Worm (Caenorhabditis elegans) whole organism, L4 larva: ENCODE data around the gene Y57G11C.14.

Experiments used
- D1046.2 ChIP-seq: fragments of 200-800 bp; sonication (Bioruptor generic); IDR thresholded peaks from 2 replicates; pipeline ENCODE4 v1.3.6; 2022; ENCODE audit warnings: missing genetic modification characterization, missing compliant biosample characterization
- F26F4.8 ChIP-seq: fragments of 200-800 bp; sonication (Bioruptor generic); conservative IDR thresholded peaks from 2 replicates; pipeline ENCODE4 v1.3.6; 2022; ENCODE audit warnings: missing genetic modification characterization, missing compliant biosample characterization
- F49E8.2 ChIP-seq: sonication (generic microtip); optimal IDR thresholded peaks from 2 replicates; lab custom pipeline; 2016; ENCODE audit warnings: missing compliant biosample characterization, mild to moderate bottlenecking, missing genetic modification characterization, borderline replicate concordance
- T26A8.4 ChIP-seq: fragments of 200-800 bp; sonication (Bioruptor generic); IDR thresholded peaks from 2 replicates; pipeline ENCODE4 v1.3.6; 2022; ENCODE audit warnings: missing genetic modification characterization, missing compliant biosample characterization
- Y5F2A.4 ChIP-seq: fragments of 200-800 bp; sonication (Bioruptor generic); optimal IDR thresholded peaks from 2 replicates; lab custom pipeline; 2018; ENCODE audit warnings: mild to moderate bottlenecking, missing genetic modification characterization, missing compliant biosample characterization
- ZK337.2 ChIP-seq: fragments of 200-800 bp; sonication (Bioruptor generic); IDR thresholded peaks from 2 replicates; pipeline ENCODE4 v1.3.6; 2022; ENCODE audit warnings: missing genetic modification reagents, missing genetic modification characterization, missing compliant biosample characterization
- ZK546.5 ChIP-seq, 2 experiments: sonication (generic microtip); optimal IDR thresholded peaks; 2 replicates each; lab custom pipeline; 2017; ENCODE audit warnings: missing biosample characterization in 2 of 2, missing genetic modification characterization in 2 of 2
- ama-1 ChIP-seq: fragments of 150-350 bp; optimal IDR thresholded peaks from 2 replicates; lab custom pipeline; 2014; ENCODE audit warnings: inconsistent platforms, mixed read lengths
- arid-1 ChIP-seq: fragments of 200-800 bp; sonication (Bioruptor generic); conservative IDR thresholded peaks from 2 replicates; pipeline ENCODE4 v1.3.6; 2022; ENCODE audit warnings: missing genetic modification reagents, missing genetic modification characterization, missing compliant biosample characterization
- attf-4 ChIP-seq: sonication (generic microtip); optimal IDR thresholded peaks from 3 replicates; lab custom pipeline; 2017; ENCODE audit warnings: missing biosample characterization, missing genetic modification characterization
- ceh-28 ChIP-seq: fragments of 150-350 bp; optimal IDR thresholded peaks from 2 replicates; lab custom pipeline; 2014; ENCODE audit warnings: missing biosample characterization, missing genetic modification reagents, missing genetic modification characterization
- ceh-62 ChIP-seq: sonication (generic microtip); optimal IDR thresholded peaks from 2 replicates; lab custom pipeline; 2017; ENCODE audit warnings: missing biosample characterization, missing genetic modification characterization
- ces-1 ChIP-seq: fragments of 150-350 bp; sonication (generic microtip); optimal IDR thresholded peaks from 4 replicates; lab custom pipeline; 2014; ENCODE audit warnings: missing biosample characterization, missing genetic modification reagents, missing genetic modification characterization
- ctbp-1 ChIP-seq: fragments of 200-800 bp; sonication (Bioruptor generic); IDR thresholded peaks from 2 replicates; pipeline ENCODE4 v1.3.6; 2022; ENCODE audit warnings: missing genetic modification reagents, missing genetic modification characterization, missing compliant biosample characterization
- daf-12 ChIP-seq: fragments of 150-350 bp; optimal IDR thresholded peaks from 2 replicates; lab custom pipeline; 2014; ENCODE audit warnings: missing biosample characterization, missing genetic modification reagents, missing genetic modification characterization
- daf-16 ChIP-seq, 3 experiments: sonication (generic microtip); optimal IDR thresholded peaks; 2 replicates each; lab custom pipeline; 2016 to 2017; ENCODE audit warnings: missing genetic modification characterization in 3 of 3, missing genetic modification reagents in 3 of 3, mild to moderate bottlenecking in 2 of 3, missing compliant biosample characterization in 2 of 3, missing biosample characterization in 1 of 3, moderate library complexity in 1 of 3
- daf-19 ChIP-seq: fragments of 200-800 bp; sonication (Bioruptor generic); conservative IDR thresholded peaks from 2 replicates; pipeline ENCODE4 v1.3.6; 2022; ENCODE audit warnings: missing genetic modification characterization, missing compliant biosample characterization
- dmd-9 ChIP-seq: fragments of 200-800 bp; sonication (Bioruptor generic); IDR thresholded peaks from 2 replicates; pipeline ENCODE4 v1.3.6; 2022; ENCODE audit warnings: missing genetic modification reagents, missing genetic modification characterization, missing compliant biosample characterization
- duxl-1 ChIP-seq: sonication (generic microtip); optimal IDR thresholded peaks from 2 replicates; lab custom pipeline; 2016; ENCODE audit warnings: mild to moderate bottlenecking, missing genetic modification characterization, moderate library complexity, missing compliant biosample characterization; ENCODE audit not compliant: poor library complexity
- gei-8 ChIP-seq: fragments of 200-800 bp; sonication (Bioruptor generic); optimal IDR thresholded peaks from 2 replicates; lab custom pipeline; 2018; ENCODE audit warnings: mild to moderate bottlenecking, missing genetic modification characterization, missing compliant biosample characterization
- hmg-1.1 ChIP-seq: fragments of 200-800 bp; sonication (Bioruptor generic); IDR thresholded peaks from 2 replicates; pipeline ENCODE4 v1.3.6; 2022; ENCODE audit warnings: missing genetic modification reagents, missing genetic modification characterization, missing compliant biosample characterization
- lin-38 ChIP-seq: fragments of 200-800 bp; sonication (Bioruptor generic); IDR thresholded peaks from 2 replicates; pipeline ENCODE4 v1.3.6; 2022; ENCODE audit warnings: missing genetic modification reagents, missing genetic modification characterization, missing compliant biosample characterization
- lin-39 ChIP-seq: fragments of 150-350 bp; optimal IDR thresholded peaks from 2 replicates; lab custom pipeline; 2014; ENCODE audit warnings: missing biosample characterization, missing genetic modification reagents, missing genetic modification characterization
- lir-3 ChIP-seq: sonication (generic microtip); optimal IDR thresholded peaks from 2 replicates; lab custom pipeline; 2016; ENCODE audit warnings: mild to moderate bottlenecking, missing genetic modification characterization, missing compliant biosample characterization
- lsy-2 ChIP-seq, 2 experiments: fragments of 150-350 bp in 1 of 2; sonication (generic microtip) in 1 of 2; optimal IDR thresholded peaks; 2 replicates each; lab custom pipeline; 2014 to 2017; ENCODE audit warnings: missing biosample characterization in 2 of 2, missing genetic modification characterization in 2 of 2
- madf-9 ChIP-seq: fragments of 200-800 bp; sonication (Bioruptor generic); conservative IDR thresholded peaks from 2 replicates; pipeline ENCODE4 v1.3.6; 2022; ENCODE audit warnings: missing genetic modification reagents, missing genetic modification characterization, missing compliant biosample characterization
- mdt-29 ChIP-seq: fragments of 200-800 bp; sonication (Bioruptor generic); IDR thresholded peaks from 2 replicates; pipeline ENCODE4 v1.3.6; 2022; ENCODE audit warnings: missing genetic modification reagents, missing genetic modification characterization, missing compliant biosample characterization
- mep-1 ChIP-seq: fragments of 150-350 bp; sonication (generic microtip); optimal IDR thresholded peaks from 3 replicates; lab custom pipeline; 2014; ENCODE audit warnings: missing biosample characterization, missing genetic modification characterization
- mes-2 ChIP-seq: sonication (generic microtip); optimal IDR thresholded peaks from 2 replicates; lab custom pipeline; 2016; ENCODE audit warnings: missing genotype, mild to moderate bottlenecking, missing genetic modification characterization, missing compliant biosample characterization; ENCODE audit not compliant: poor library complexity, severe bottlenecking
- nhr-10 ChIP-seq: fragments of 150-350 bp; optimal IDR thresholded peaks from 2 replicates; lab custom pipeline; 2014; ENCODE audit warnings: missing biosample characterization, missing genetic modification characterization
- nhr-237 ChIP-seq: sonication (generic microtip); optimal IDR thresholded peaks from 2 replicates; lab custom pipeline; 2017; ENCODE audit warnings: missing biosample characterization, missing genetic modification characterization
- nhr-28 ChIP-seq: fragments of 150-350 bp; optimal IDR thresholded peaks from 2 replicates; lab custom pipeline; 2014; ENCODE audit warnings: missing biosample characterization, missing genetic modification characterization
- nhr-41 ChIP-seq: fragments of 200-800 bp; sonication (Bioruptor generic); IDR thresholded peaks from 2 replicates; pipeline ENCODE4 v1.3.6; 2022; ENCODE audit warnings: missing genetic modification reagents, missing genetic modification characterization, missing compliant biosample characterization
- nhr-48 ChIP-seq: sonication (generic microtip); optimal IDR thresholded peaks from 2 replicates; lab custom pipeline; 2016; ENCODE audit warnings: mild to moderate bottlenecking, missing genetic modification characterization, missing compliant biosample characterization
- nhr-77 ChIP-seq: fragments of 150-350 bp; optimal IDR thresholded peaks from 2 replicates; lab custom pipeline; 2014; ENCODE audit warnings: missing biosample characterization, missing genetic modification characterization
- snpc-4 ChIP-seq: fragments of 150-350 bp; optimal IDR thresholded peaks from 2 replicates; lab custom pipeline; 2014; ENCODE audit warnings: missing biosample characterization, missing genetic modification characterization
- spr-3 ChIP-seq: fragments of 200-800 bp; sonication (Bioruptor generic); optimal IDR thresholded peaks from 2 replicates; lab custom pipeline; 2018; ENCODE audit warnings: mild to moderate bottlenecking, missing genetic modification characterization, missing compliant biosample characterization
- tra-1 ChIP-seq: fragments of 200-800 bp; sonication (Bioruptor generic); IDR thresholded peaks from 2 replicates; pipeline ENCODE4 v1.3.6; 2022; ENCODE audit warnings: missing genetic modification reagents, missing genetic modification characterization, missing compliant biosample characterization
- unc-39 ChIP-seq: sonication (generic microtip); optimal IDR thresholded peaks from 2 replicates; lab custom pipeline; 2017; ENCODE audit warnings: missing biosample characterization, missing genetic modification characterization
- vab-7 ChIP-seq: fragments of 200-800 bp; sonication (Bioruptor generic); IDR thresholded peaks from 2 replicates; pipeline ENCODE4 v1.3.6; 2022; ENCODE audit warnings: missing genetic modification reagents, missing genetic modification characterization, missing compliant biosample characterization
- zag-1 ChIP-seq: fragments of 150-350 bp; optimal IDR thresholded peaks from 2 replicates; lab custom pipeline; 2014; ENCODE audit warnings: missing biosample characterization, missing genetic modification characterization
- zfp-3 ChIP-seq: fragments of 200-800 bp; sonication (Bioruptor generic); conservative IDR thresholded peaks from 2 replicates; pipeline ENCODE4 v1.3.6; 2022; ENCODE audit warnings: missing genetic modification reagents, missing genetic modification characterization, missing compliant biosample characterization
- zip-11 ChIP-seq: fragments of 200-800 bp; sonication (Bioruptor generic); IDR thresholded peaks from 2 replicates; pipeline ENCODE4 v1.3.6; 2022; ENCODE audit warnings: missing genetic modification characterization, missing compliant biosample characterization
- zip-2 ChIP-seq: fragments of 150-350 bp; optimal IDR thresholded peaks from 2 replicates; lab custom pipeline; 2014; ENCODE audit warnings: missing biosample characterization, missing genetic modification characterization
- ztf-7 ChIP-seq: fragments of 150-350 bp; optimal IDR thresholded peaks from 2 replicates; lab custom pipeline; 2014; ENCODE audit warnings: missing biosample characterization, missing genetic modification characterization

Gene Y57G11C.14

ce11 chrIV:14790579-14790978 is 8.5 kb upstream of the Y57G11C.14 start (continued):
- TF ChIP-seq F49E8.2 (no peak), F26F4.8 (GFP tag; lab: Robert Waterston, UW) (no peak), ctbp-1 (GFP tag; lab: Robert Waterston, UW) (no peak)

ce11 chrIV:14792602-14793232 is 6.4 kb upstream of the Y57G11C.14 start, which contains the start of gene gdi-1:
TSS of gene gdi-1 (minus strand) at chrIV:14792887.
- no peak for TF ChIP-seq daf-16 (GFP tag; optimal IDR thresholded peaks at IDR 0.05; lab: Kevin White, UChicago)
- peak; percentile 3 for TF ChIP-seq daf-16 (tag; optimal IDR thresholded peaks at IDR 0.05; lab: Kevin White, UChicago)
- no peak for TF ChIP-seq hmg-1.1
- 0 out of 2 replicates have a peak, but pooled peaks have one; percentile 6 for TF ChIP-seq lin-38 (GFP tag; lab: Robert Waterston, UW)
- 0 out of 2 replicates have a peak, but pooled peaks have one; percentile 11 for TF ChIP-seq madf-9 (GFP tag; lab: Robert Waterston, UW)
- TF ChIP-seq ztf-7 (tag; lab: Kevin White, UChicago): no peak
- TF ChIP-seq dmd-9 (GFP tag; lab: Robert Waterston, UW): 0 out of 2 replicates have a peak, but pooled peaks have one; percentile 11
- no peak for TF ChIP-seq zip-11 (GFP tag; lab: Robert Waterston, UW)
- TF ChIP-seq mes-2 (tag; lab: Kevin White, UChicago): no peak
- no peak for TF ChIP-seq ceh-62 (tag; lab: Kevin White, UChicago)
- peak; percentile 56 for TF ChIP-seq ama-1 (lab: Kevin White, UChicago)
- peak; percentile 23 for TF ChIP-seq mep-1 (tag; lab: Kevin White, UChicago)

ce11 chrIV:14793900-14794624 is 5.0 kb upstream of the Y57G11C.14 start:
- TF ChIP-seq duxl-1 (tag; lab: Kevin White, UChicago): peak; percentile 18
- no peak for TF ChIP-seq snpc-4 (tag; lab: Kevin White, UChicago)
- TF ChIP-seq nhr-237 (tag; lab: Kevin White, UChicago): no peak
- TF ChIP-seq tra-1: no peak
- TF ChIP-seq ces-1: no peak
- no peak for TF ChIP-seq ztf-7 (tag; lab: Kevin White, UChicago)
- TF ChIP-seq arid-1 (GFP tag; lab: Robert Waterston, UW): 0 out of 2 replicates have a peak, but pooled peaks have one; percentile 7
- peak; percentile 33; the same call in 1 of the 2 replicates for TF ChIP-seq vab-7 (GFP tag; lab: Robert Waterston, UW)
- no peak for TF ChIP-seq attf-4 (tag; lab: Kevin White, UChicago)
- no peak for TF ChIP-seq lin-39 (tag; lab: Kevin White, UChicago)
- no peak for TF ChIP-seq Y5F2A.4 (GFP tag; lab: Kevin White, UChicago)
- no peak for TF ChIP-seq daf-19 (GFP tag; lab: Robert Waterston, UW)
- TF ChIP-seq mdt-29 (GFP tag; lab: Robert Waterston, UW): no peak
- no peak for TF ChIP-seq daf-12 (tag; lab: Kevin White, UChicago)
- TF ChIP-seq zfp-3 (GFP tag; lab: Robert Waterston, UW): no peak
- TF ChIP-seq nhr-28: peak; percentile 53
- TF ChIP-seq ama-1 (lab: Kevin White, UChicago): peak; percentile 71
- TF ChIP-seq nhr-77: peak; percentile 69
- TF ChIP-seq D1046.2: no peak
- 0 out of 2 replicates have a peak, but pooled peaks have one; percentile 7 for TF ChIP-seq T26A8.4 (GFP tag; lab: Robert Waterston, UW)
- TF ChIP-seq ceh-28 (tag; lab: Kevin White, UChicago): peak; percentile 70
- no peak for TF ChIP-seq gei-8
- no peak for TF ChIP-seq nhr-10 (tag; lab: Kevin White, UChicago)
- TF ChIP-seq nhr-48 (tag; lab: Kevin White, UChicago): peak; percentile 20
- TF ChIP-seq ZK546.5 (tag; optimal IDR thresholded peaks at IDR 0.05; lab: Kevin White, UChicago): no peak
- TF ChIP-seq zag-1 (tag; lab: Kevin White, UChicago): no peak
- no peak for TF ChIP-seq ZK337.2 (GFP tag; lab: Robert Waterston, UW)
- no peak for TF ChIP-seq zip-2 (tag; lab: Kevin White, UChicago)
- no peak for TF ChIP-seq nhr-41 (GFP tag; lab: Robert Waterston, UW)
- TF ChIP-seq lir-3 (tag; lab: Kevin White, UChicago): no peak
- peak; percentile 62; the same call in 1 of the 2 replicates for TF ChIP-seq hmg-1.1
- no peak for TF ChIP-seq unc-39 (tag; lab: Kevin White, UChicago)
- peak; percentile 49 to 68 for TF ChIP-seq lsy-2 (tag; optimal IDR thresholded peaks at IDR 0.05; lab: Kevin White, UChicago)
- no peak for TF ChIP-seq spr-3
